Fruit fly (Drosophila melanogaster): ENCODE data around the gene CG10492.
A peak's percentile ranks its signal among the peaks of the same experiment; 100 is the strongest.

Gene CG10492

DNA sequence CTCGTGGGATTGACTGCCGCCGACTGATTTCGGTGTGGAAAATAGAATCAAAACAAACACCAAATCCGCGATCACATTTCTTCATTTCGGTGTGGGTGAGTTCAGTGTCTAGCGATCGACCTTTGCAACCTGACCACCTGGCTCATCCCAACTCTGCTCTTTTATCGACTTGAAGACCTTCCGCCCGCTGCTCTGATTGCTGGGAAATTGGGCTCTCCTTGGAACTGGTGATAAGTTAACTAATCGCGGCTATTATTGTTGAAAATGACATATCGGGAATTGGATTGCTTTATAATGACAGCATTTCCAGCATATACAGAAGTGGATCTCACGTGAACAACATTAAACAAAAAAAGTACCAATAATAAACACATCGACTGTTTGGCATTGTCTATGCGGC is 43.5 kb downstream of the CG10492 start:
- TF ChIP-seq CG34406 (GFP tag; optimal IDR thresholded peaks at IDR 0.05) (no peak), fd85E (GFP tag; optimal IDR thresholded peaks at IDR 0.05) (no peak), spab (GFP tag; optimal IDR thresholded peaks at IDR 0.05) (no peak), CG9139 (GFP tag; optimal IDR thresholded peaks at IDR 0.05) (no peak)

DNA sequence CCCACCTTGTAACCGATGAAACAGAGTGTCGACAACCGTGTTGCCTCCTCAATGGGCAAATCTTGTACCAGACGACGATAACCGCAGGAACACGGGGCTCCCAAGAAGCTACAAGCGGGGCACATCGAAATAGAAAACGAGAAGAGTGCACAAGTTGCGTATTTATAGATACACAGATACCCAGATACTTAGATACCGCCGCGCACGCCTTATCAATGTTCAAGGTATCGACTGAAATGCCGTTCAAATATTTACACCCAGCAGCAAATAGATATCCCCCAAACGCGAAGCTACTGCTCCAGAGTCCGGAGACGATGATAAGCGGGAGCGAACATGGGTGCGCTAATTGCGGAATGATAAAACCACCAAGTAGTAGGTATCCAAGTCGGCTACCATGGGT is 44.8 kb downstream of the CG10492 start:
- TF ChIP-seq svp (GFP tag) (no peak), CG1621 (tag; optimal IDR thresholded peaks at IDR 0.05) (no peak), fkh (GFP tag; optimal IDR thresholded peaks at IDR 0.05) (peak; percentile 39), ss (GFP tag; optimal IDR thresholded peaks at IDR 0.05) (no peak)

DNA sequence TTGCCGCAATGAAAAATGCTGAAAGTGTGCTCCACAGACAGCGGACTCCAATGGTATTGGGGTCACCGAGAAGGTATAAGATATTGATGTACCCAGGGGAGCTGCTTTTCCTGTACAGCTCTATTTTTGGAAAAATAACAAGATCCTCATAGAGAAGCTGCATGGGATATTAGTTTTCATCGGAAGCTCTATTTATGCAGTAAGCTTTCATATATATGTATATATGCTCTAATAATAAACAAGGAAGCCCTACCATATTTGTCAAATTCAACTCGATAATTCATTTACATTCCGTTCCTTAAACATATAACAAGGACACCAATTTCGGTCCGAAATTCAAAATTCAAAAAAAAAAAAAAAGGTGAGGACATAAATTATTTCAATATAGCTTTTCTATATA is 47.9 kb downstream of the CG10492 start, which contains the start of the genes CG17344 and CG43731:
CG17344 (plus strand) TSS at position 301 of the 400 bp plus-strand sequence.
CG43731 (plus strand) TSS at position 301 of the 400 bp plus-strand sequence.
- no peak for TF ChIP-seq Eip78C (GFP tag)
- TF ChIP-seq CG6163 (GFP tag; IDR thresholded peaks at IDR 0.05): no peak
- TF ChIP-seq Sox14 (GFP tag; optimal IDR thresholded peaks at IDR 0.05): no peak
- no peak for TF ChIP-seq CG11902 (GFP tag; optimal IDR thresholded peaks at IDR 0.05)
- no peak for TF ChIP-seq vri (GFP tag; optimal IDR thresholded peaks at IDR 0.05)
- TF ChIP-seq cyc (GFP tag; optimal IDR thresholded peaks at IDR 0.05): no peak
- TF ChIP-seq OdsH (GFP tag; optimal IDR thresholded peaks at IDR 0.05): no peak
- no peak for TF ChIP-seq ss (GFP tag; optimal IDR thresholded peaks at IDR 0.05)
- no peak for TF ChIP-seq spab (GFP tag; optimal IDR thresholded peaks at IDR 0.05)
- TF ChIP-seq CG1621 (tag; optimal IDR thresholded peaks at IDR 0.05): no peak
- TF ChIP-seq CG6854 (GFP tag; optimal IDR thresholded peaks at IDR 0.05): no peak
- TF ChIP-seq Sox15 (GFP tag; optimal IDR thresholded peaks at IDR 0.05): no peak
- TF ChIP-seq dsx (GFP tag; optimal IDR thresholded peaks at IDR 0.05; ENCODE audit: poor library complexity, severe bottlenecking): no peak

DNA sequence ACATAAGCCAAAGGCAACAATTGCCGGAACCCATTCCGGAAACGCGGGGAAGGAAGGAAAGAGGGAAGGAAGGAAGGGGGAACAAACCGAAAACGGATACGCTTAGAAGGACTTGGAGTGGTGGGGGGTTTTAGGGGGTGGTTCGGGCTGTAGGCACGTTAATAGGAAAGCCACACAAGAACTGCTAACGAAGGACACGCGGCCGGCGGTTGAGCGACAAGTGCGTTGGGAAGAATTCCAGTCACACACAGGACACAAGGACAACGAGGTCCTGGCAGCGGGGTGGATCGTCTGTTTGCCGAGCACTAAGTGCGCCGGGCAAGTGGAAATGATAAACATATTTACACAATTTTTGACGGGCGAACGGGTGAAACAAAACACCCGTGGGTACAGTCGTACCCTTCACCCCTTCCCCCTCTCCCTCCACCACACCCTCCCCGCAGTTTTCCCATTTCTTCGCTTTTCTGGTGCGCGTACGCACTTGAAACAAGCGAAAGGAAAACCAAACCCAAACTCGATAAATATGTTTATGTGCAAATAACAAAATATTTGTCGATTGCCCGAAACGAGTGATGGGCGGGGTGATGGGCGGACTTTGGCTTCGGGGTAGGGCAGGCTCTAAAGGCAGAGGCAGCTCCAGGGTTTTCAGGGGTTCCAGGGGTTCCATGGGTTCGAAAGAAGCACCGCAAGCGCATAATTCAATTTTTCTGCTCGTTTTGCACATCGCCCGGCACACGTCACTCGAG is 49.5 kb downstream of the CG10492 start:
- TF ChIP-seq CG11902 (GFP tag; optimal IDR thresholded peaks at IDR 0.05) (no peak), CG16779 (tag; optimal IDR thresholded peaks at IDR 0.05) (no peak), fkh (GFP tag; optimal IDR thresholded peaks at IDR 0.05) (peak; percentile 72), CG6854 (GFP tag; optimal IDR thresholded peaks at IDR 0.05) (no peak)

DNA sequence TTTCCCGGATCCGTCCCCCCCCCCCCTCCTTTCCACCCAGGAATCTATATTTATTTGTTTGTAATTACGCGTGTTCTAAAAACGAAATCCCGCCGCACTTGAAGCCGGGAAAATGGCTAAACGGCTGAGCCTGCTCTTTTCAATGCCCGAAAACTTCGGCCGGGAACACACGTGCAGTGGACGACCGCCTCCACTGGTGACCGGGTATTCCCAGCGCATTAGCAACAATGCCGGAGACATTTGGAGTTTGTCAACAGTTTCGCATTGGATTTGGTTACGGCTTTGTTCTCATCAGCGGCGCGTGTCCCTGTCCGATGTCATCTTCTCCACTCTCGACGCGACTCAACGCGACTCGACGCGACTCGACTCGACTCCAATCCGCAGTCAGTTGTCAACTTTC is 50.5 kb downstream of the CG10492 start:
- TF ChIP-seq CG8319 (GFP tag; optimal IDR thresholded peaks at IDR 0.05) (no peak), fd59A (GFP tag; optimal IDR thresholded peaks at IDR 0.05) (no peak), CG9139 (GFP tag; optimal IDR thresholded peaks at IDR 0.05) (no peak), CG11762 (GFP tag; optimal IDR thresholded peaks at IDR 0.05; ENCODE audit: insufficient read depth) (no peak), CG11902 (GFP tag; optimal IDR thresholded peaks at IDR 0.05) (no peak), Sox15 (GFP tag; optimal IDR thresholded peaks at IDR 0.05) (no peak), CG1621 (tag; optimal IDR thresholded peaks at IDR 0.05) (no peak), CG10631 (GFP tag; optimal IDR thresholded peaks at IDR 0.05) (no peak), Ets21C (GFP tag; optimal IDR thresholded peaks at IDR 0.05) (no peak), CG8119 (GFP tag; IDR thresholded peaks at IDR 0.05) (no peak), OdsH (GFP tag; optimal IDR thresholded peaks at IDR 0.05) (no peak), Ets96B (tag; optimal IDR thresholded peaks at IDR 0.05) (no peak), CG6792 (GFP tag; optimal IDR thresholded peaks at IDR 0.05) (no peak), CG34406 (GFP tag; optimal IDR thresholded peaks at IDR 0.05) (no peak), svp (GFP tag) (no peak), Hr39 (GFP tag; optimal IDR thresholded peaks at IDR 0.05) (no peak), spab (GFP tag; optimal IDR thresholded peaks at IDR 0.05) (no peak), CG15336 (GFP tag; IDR thresholded peaks at IDR 0.05) (no peak)

DNA sequence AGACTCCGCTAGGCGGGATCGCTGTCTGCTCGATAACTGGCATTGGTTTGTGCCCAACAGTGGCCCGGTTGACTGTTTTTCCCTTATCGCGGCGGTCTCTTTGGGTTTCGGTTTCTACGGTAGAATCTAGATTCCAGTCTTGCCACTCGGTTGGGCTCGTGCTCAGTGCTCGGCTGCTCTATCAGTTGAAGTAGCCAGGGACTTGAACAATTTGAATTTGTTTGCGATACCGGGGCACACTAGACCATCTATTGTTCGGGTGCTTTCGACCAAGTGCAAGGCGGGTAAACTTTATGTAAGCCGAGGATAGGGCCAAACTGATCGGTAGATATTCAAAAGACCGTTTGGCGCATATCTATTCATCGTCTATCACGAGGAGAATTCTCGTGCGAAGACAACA is 52.4 kb downstream of the CG10492 start:
- TF ChIP-seq svp (GFP tag) (no peak), CG8319 (GFP tag; optimal IDR thresholded peaks at IDR 0.05) (no peak), esn (GFP tag; optimal IDR thresholded peaks at IDR 0.05) (no peak), CG6808 (GFP tag; optimal IDR thresholded peaks at IDR 0.05) (no peak), CG9139 (GFP tag; optimal IDR thresholded peaks at IDR 0.05) (no peak), OdsH (GFP tag; optimal IDR thresholded peaks at IDR 0.05) (no peak), Eip93F (GFP tag; optimal IDR thresholded peaks at IDR 0.05) (no peak), CG7368 (GFP tag; optimal IDR thresholded peaks at IDR 0.05) (no peak), Blimp-1 (GFP tag; optimal IDR thresholded peaks at IDR 0.05) (no peak), CG8632 (GFP tag; optimal IDR thresholded peaks at IDR 0.05) (no peak), CG11294 (GFP tag; IDR thresholded peaks at IDR 0.05) (no peak), CG10669 (GFP tag; optimal IDR thresholded peaks at IDR 0.05) (no peak), Hr39 (GFP tag; optimal IDR thresholded peaks at IDR 0.05) (no peak)
